Worm (Caenorhabditis elegans): ENCODE results near the gene F42E8.1.

The F42E8.1 gene

DNA sequence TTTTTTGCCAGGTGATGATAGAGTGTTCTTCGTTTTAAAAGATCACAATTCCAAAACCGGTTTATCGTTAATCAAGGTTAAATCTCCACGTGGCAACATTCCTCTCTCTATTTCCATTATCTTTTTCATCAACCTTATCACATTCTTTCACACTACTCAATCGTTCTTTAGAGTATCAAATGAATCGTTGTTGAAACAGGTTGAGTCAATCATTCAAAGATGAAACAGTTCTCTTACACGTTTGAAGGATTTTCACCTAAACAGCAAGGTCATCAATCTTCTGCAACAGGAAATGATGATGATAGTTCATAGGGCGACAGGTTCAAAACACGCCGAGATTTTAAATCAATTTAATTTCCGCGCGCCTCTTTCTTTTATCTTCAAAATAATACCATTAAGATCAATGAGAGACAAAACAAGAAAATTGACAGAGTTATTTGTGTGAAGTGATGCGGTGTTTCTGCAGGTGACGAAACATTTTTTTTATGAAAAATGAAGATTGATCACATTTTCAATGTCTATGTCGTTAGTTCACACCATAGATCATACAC lies 19.3 kb downstream of the F42E8.1 start (continued):
- TF ChIP-seq nhr-11 (tag; optimal IDR thresholded peaks at IDR 0.05) (no peak), Y55F3AM.14 (GFP tag; optimal IDR thresholded peaks at IDR 0.05) (peak; percentile 72), nhr-237 (tag; optimal IDR thresholded peaks at IDR 0.05) (no peak), nhr-77 (tag; optimal IDR thresholded peaks at IDR 0.05) (no peak), crh-2 (tag; optimal IDR thresholded peaks at IDR 0.05) (peak; percentile 99), nhr-23 (tag; optimal IDR thresholded peaks at IDR 0.05) (peak; percentile 8), unc-62 (GFP tag; optimal IDR thresholded peaks at IDR 0.05) (peak; percentile 35), sma-3 (GFP tag; optimal IDR thresholded peaks at IDR 0.05) (peak; percentile 96), nhr-25 (tag; optimal IDR thresholded peaks at IDR 0.05) (peak; percentile 99)

DNA sequence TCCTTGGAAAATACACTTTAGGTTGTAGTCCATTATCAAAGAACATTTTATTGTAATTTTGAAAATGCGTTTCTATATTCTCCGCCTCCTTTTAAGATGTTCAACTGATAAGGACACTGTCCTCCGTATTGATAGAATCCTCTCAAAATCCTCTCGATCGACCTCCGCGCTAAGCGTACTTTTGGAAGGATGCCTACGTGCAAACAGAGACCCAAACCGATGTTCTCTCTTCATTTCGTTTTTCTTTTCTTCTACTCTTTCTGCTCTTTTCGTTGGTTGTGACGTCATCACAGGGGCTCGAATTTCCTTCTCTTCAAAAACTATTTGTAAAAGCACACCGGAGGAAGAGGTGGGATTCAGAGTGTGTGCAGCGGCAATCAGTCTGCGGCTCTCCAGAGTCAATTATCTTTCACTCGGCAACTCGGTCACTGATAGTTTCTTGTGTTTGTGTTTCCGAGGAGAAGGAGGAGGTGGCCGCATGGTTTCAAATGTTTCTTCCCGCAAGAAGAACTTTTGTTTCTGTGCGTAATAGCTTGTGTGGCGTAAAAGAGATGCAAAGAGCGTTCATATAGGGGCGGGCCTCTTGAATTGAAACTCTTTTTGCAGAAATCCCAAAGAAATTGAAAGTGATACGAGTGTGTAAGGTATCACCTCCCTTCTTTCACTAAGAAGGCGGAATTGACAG lies 20.6 kb downstream of the F42E8.1 start, which contains the start of gene C34B4.2:
Gene C34B4.2, plus strand, starts transcription at position 614 of the 685 bp plus-strand sequence.
- TF ChIP-seq crh-2 (tag; optimal IDR thresholded peaks at IDR 0.05), result peak; percentile 82
- TF ChIP-seq nhr-237 (tag; optimal IDR thresholded peaks at IDR 0.05), result no peak
- TF ChIP-seq ztf-11 (tag; optimal IDR thresholded peaks at IDR 0.05), result no peak
- peak; percentile 82 for TF ChIP-seq sma-9 (GFP tag; optimal IDR thresholded peaks at IDR 0.05)
- TF ChIP-seq sma-9 (tag; optimal IDR thresholded peaks at IDR 0.05), result no peak
- TF ChIP-seq nhr-10 (tag; optimal IDR thresholded peaks at IDR 0.05), result no peak
- peak; percentile 44 for TF ChIP-seq lin-13 (GFP tag; optimal IDR thresholded peaks at IDR 0.05)
- TF ChIP-seq aly-2 (tag; optimal IDR thresholded peaks at IDR 0.05), result no peak
- no peak for TF ChIP-seq nhr-12 (tag; optimal IDR thresholded peaks at IDR 0.05)
- no peak for TF ChIP-seq peb-1 (tag; optimal IDR thresholded peaks at IDR 0.05)
- TF ChIP-seq nhr-23 (tag; optimal IDR thresholded peaks at IDR 0.05), result no peak
- peak; percentile 77 for TF ChIP-seq Y55F3AM.14 (GFP tag; optimal IDR thresholded peaks at IDR 0.05)
- no peak for TF ChIP-seq skn-1 (tag; optimal IDR thresholded peaks at IDR 0.05)
- TF ChIP-seq ama-1 (optimal IDR thresholded peaks at IDR 0.05), result peak; percentile 36
- TF ChIP-seq ztf-1 (GFP tag; conservative IDR thresholded peaks at IDR 0.05), result no peak
- TF ChIP-seq zag-1 (tag; optimal IDR thresholded peaks at IDR 0.05), result peak; percentile 54
- peak; percentile 42 for TF ChIP-seq lin-11 (tag; optimal IDR thresholded peaks at IDR 0.05)
- TF ChIP-seq egl-27 (tag; optimal IDR thresholded peaks at IDR 0.05), result peak; percentile 1
- peak; percentile 93 for TF ChIP-seq nhr-129 (tag; optimal IDR thresholded peaks at IDR 0.05)
- no peak for TF ChIP-seq alr-1 (tag; optimal IDR thresholded peaks at IDR 0.05)
- TF ChIP-seq lsy-2 (tag; optimal IDR thresholded peaks at IDR 0.05), result peak in 1 of 2 experiments; percentile 65
- TF ChIP-seq sem-4 (tag; optimal IDR thresholded peaks at IDR 0.05), result peak; percentile 76
- no peak for TF ChIP-seq elt-1 (tag; optimal IDR thresholded peaks at IDR 0.05)
- peak in 1 of 2 experiments; percentile 20 for TF ChIP-seq mdl-1 (tag; optimal IDR thresholded peaks at IDR 0.05)
- peak; percentile 54 for TF ChIP-seq blmp-1 (tag; optimal IDR thresholded peaks at IDR 0.05; ENCODE audit: insufficient read depth)
- no peak for TF ChIP-seq elt-3 (tag; optimal IDR thresholded peaks at IDR 0.05)
- TF ChIP-seq nhr-11 (tag; optimal IDR thresholded peaks at IDR 0.05), result no peak
- TF ChIP-seq nhr-25 (tag; optimal IDR thresholded peaks at IDR 0.05), result peak; percentile 45
- peak; percentile 96 for TF ChIP-seq F13H6.1 (tag; optimal IDR thresholded peaks at IDR 0.05)
- TF ChIP-seq ceh-82 (tag; optimal IDR thresholded peaks at IDR 0.05), result no peak
- peak; percentile 35 for TF ChIP-seq unc-55 (GFP tag; optimal IDR thresholded peaks at IDR 0.05)
- TF ChIP-seq mbf-1 (tag; optimal IDR thresholded peaks at IDR 0.05), result no peak
- TF ChIP-seq ZK546.5 (tag; optimal IDR thresholded peaks at IDR 0.05), result no peak
- TF ChIP-seq unc-39 (tag; optimal IDR thresholded peaks at IDR 0.05), result peak; percentile 16
- no peak for TF ChIP-seq snpc-4 (tag; optimal IDR thresholded peaks at IDR 0.05)
- no peak for TF ChIP-seq ceh-16 (tag; optimal IDR thresholded peaks at IDR 0.05)
- TF ChIP-seq C34F6.9 (tag; optimal IDR thresholded peaks at IDR 0.05), result peak; percentile 78
- peak; percentile 55 for TF ChIP-seq fos-1 (tag; optimal IDR thresholded peaks at IDR 0.05)
- no peak for TF ChIP-seq nhr-77 (tag; optimal IDR thresholded peaks at IDR 0.05)
- TF ChIP-seq lin-39 (tag; optimal IDR thresholded peaks at IDR 0.05), result no peak
- TF ChIP-seq sma-3 (GFP tag; optimal IDR thresholded peaks at IDR 0.05), result peak; percentile 7
- no peak for TF ChIP-seq nhr-6 (tag; optimal IDR thresholded peaks at IDR 0.05)
- peak; percentile 59 for TF ChIP-seq mab-5 (tag; optimal IDR thresholded peaks at IDR 0.05)
- no peak for TF ChIP-seq dmd-4 (tag; optimal IDR thresholded peaks at IDR 0.05)
- peak; percentile 13 for TF ChIP-seq nhr-21 (tag; optimal IDR thresholded peaks at IDR 0.05)
- no peak for TF ChIP-seq gmeb-1 (tag; optimal IDR thresholded peaks at IDR 0.05)
- peak; percentile 13 for TF ChIP-seq unc-62 (GFP tag; optimal IDR thresholded peaks at IDR 0.05)
- no peak for TF ChIP-seq R02D3.7 (tag; optimal IDR thresholded peaks at IDR 0.05)
- TF ChIP-seq ztf-4 (tag; optimal IDR thresholded peaks at IDR 0.05), result peak; percentile 58
